Fruit fly (Drosophila melanogaster): ENCODE measurements around the gene CG15539.

dm6 chr3R:30505561-30506037 lies at the start of gene CG15539, which contains the start of gene PH4alphaSG1:
- TF ChIP-seq insv (optimal IDR thresholded peaks at IDR 0.05) (no peak), ttk (optimal IDR thresholded peaks at IDR 0.05) (no peak), Myc (optimal IDR thresholded peaks at IDR 0.05) (no peak), h (optimal IDR thresholded peaks at IDR 0.05) (no peak), Sin3A (optimal IDR thresholded peaks at IDR 0.05) (no peak)
